Worm (Caenorhabditis elegans) whole organism, young adult: ENCODE measurements around the gene Y37H2A.10.

Source experiments
- B0336.3 ChIP-seq: fragments of 200-800 bp; sonication (Bioruptor generic); IDR thresholded peaks from 2 replicates; pipeline ENCODE4 v1.3.6; 2022; ENCODE audit warnings: missing genetic modification characterization, missing compliant biosample characterization
- C17E4.6 ChIP-seq: fragments of 200-800 bp; sonication (Bioruptor generic); IDR thresholded peaks from 2 replicates; pipeline ENCODE4 v1.3.6; 2022; ENCODE audit warnings: missing genetic modification reagents, missing genetic modification characterization, missing compliant biosample characterization
- F52B5.7 ChIP-seq: sonication (generic microtip); optimal IDR thresholded peaks from 2 replicates; lab custom pipeline; 2016; ENCODE audit warnings: mild to moderate bottlenecking, missing genetic modification characterization, missing compliant biosample characterization
- Y95B8A.8 ChIP-seq: fragments of 200-800 bp; sonication (Bioruptor generic); IDR thresholded peaks from 2 replicates; pipeline ENCODE4 v1.3.6; 2022; ENCODE audit warnings: missing genetic modification reagents, missing genetic modification characterization, missing compliant biosample characterization
- ceh-40 ChIP-seq: fragments of 200-800 bp; sonication (Bioruptor generic); IDR thresholded peaks from 2 replicates; pipeline ENCODE4 v1.3.6; 2022; ENCODE audit warnings: missing genetic modification characterization, missing compliant biosample characterization
- ceh-79 ChIP-seq: sonication (generic microtip); optimal IDR thresholded peaks from 2 replicates; lab custom pipeline; 2017; ENCODE audit warnings: mild to moderate bottlenecking, missing genetic modification characterization, missing compliant biosample characterization
- ekl-4 ChIP-seq: fragments of 200-800 bp; sonication (Bioruptor generic); IDR thresholded peaks from 2 replicates; pipeline ENCODE4 v1.3.6; 2022; ENCODE audit warnings: missing genetic modification reagents, missing genetic modification characterization, missing compliant biosample characterization
- hmg-20 ChIP-seq: fragments of 200-800 bp; sonication (Bioruptor generic); IDR thresholded peaks from 2 replicates; pipeline ENCODE4 v1.3.6; 2022; ENCODE audit warnings: missing genetic modification reagents, missing genetic modification characterization, missing compliant biosample characterization
- let-607 ChIP-seq, 2 experiments: fragments of 200-800 bp in 1 of 2; sonication (Bioruptor generic) in 1 of 2; sonication (generic microtip) in 1 of 2; optimal IDR thresholded peaks; 2 replicates each; lab custom pipeline; 2016 to 2018; ENCODE audit warnings: mild to moderate bottlenecking in 2 of 2, missing compliant biosample characterization in 2 of 2, missing genetic modification characterization in 2 of 2, moderate library complexity in 2 of 2, missing genotype in 1 of 2
- lin-40 ChIP-seq: sonication (generic microtip); optimal IDR thresholded peaks from 2 replicates; lab custom pipeline; 2016; ENCODE audit warnings: missing genetic modification characterization, mild to moderate bottlenecking, missing compliant biosample characterization, missing genotype, missing genetic modification reagents
- lin-54 ChIP-seq: fragments of 200-800 bp; sonication (Bioruptor generic); optimal IDR thresholded peaks from 2 replicates; lab custom pipeline; 2018; ENCODE audit warnings: mild to moderate bottlenecking, missing genetic modification characterization, missing compliant biosample characterization
- lir-1 ChIP-seq: fragments of 200-800 bp; sonication (Bioruptor generic); conservative IDR thresholded peaks from 2 replicates; pipeline ENCODE4 v1.3.6; 2022; ENCODE audit warnings: missing genetic modification reagents, missing genetic modification characterization, missing compliant biosample characterization
- madf-8 ChIP-seq: fragments of 200-800 bp; sonication (Bioruptor generic); conservative IDR thresholded peaks from 2 replicates; pipeline ENCODE4 v1.3.6; 2022; ENCODE audit warnings: missing genetic modification reagents, missing genetic modification characterization, missing compliant biosample characterization
- nfya-1 ChIP-seq: sonication (generic microtip); optimal IDR thresholded peaks from 2 replicates; lab custom pipeline; 2017; ENCODE audit warnings: antibody characterized with exemption, missing compliant biosample characterization, missing genetic modification characterization, borderline replicate concordance; ENCODE audit not compliant: insufficient read depth
- nfya-2 ChIP-seq: fragments of 200-800 bp; sonication (Bioruptor generic); IDR thresholded peaks from 2 replicates; pipeline ENCODE4 v1.3.6; 2022; ENCODE audit warnings: missing genetic modification reagents, missing genetic modification characterization, missing compliant biosample characterization
- nhr-179 ChIP-seq: sonication (generic microtip); optimal IDR thresholded peaks from 2 replicates; lab custom pipeline; 2016; ENCODE audit warnings: mild to moderate bottlenecking, missing genetic modification characterization, missing compliant biosample characterization
- repo-1 ChIP-seq: sonication (generic microtip); optimal IDR thresholded peaks from 2 replicates; lab custom pipeline; 2017; ENCODE audit warnings: mild to moderate bottlenecking, missing genetic modification characterization, missing compliant biosample characterization
- snpc-3.4 ChIP-seq: sonication (generic microtip); optimal IDR thresholded peaks from 2 replicates; lab custom pipeline; 2017; ENCODE audit warnings: missing genetic modification characterization, mild to moderate bottlenecking, missing compliant biosample characterization, antibody characterized with exemption, moderate library complexity, missing genotype, missing genetic modification reagents
- unc-62 ChIP-seq: fragments of 150-350 bp; optimal IDR thresholded peaks from 2 replicates; lab custom pipeline; 2014; ENCODE audit warnings: missing biosample characterization, missing genetic modification reagents, missing genetic modification characterization

The Y37H2A.10 gene

ce11 chrV:18189181-18189580, 50.4 kb downstream of the Y37H2A.10 start, which contains the start of gene clec-246:
TSS of gene clec-246 (plus strand) at chrV:18189481.
- TF ChIP-seq lin-40 (tag; lab: Kevin White, UChicago) (no peak), lir-1 (GFP tag; lab: Robert Waterston, UW) (no peak), madf-8 (GFP tag; lab: Robert Waterston, UW) (no peak), lin-54 (GFP tag; lab: Kevin White, UChicago) (no peak), nhr-179 (no peak), F52B5.7 (tag; lab: Kevin White, UChicago) (no peak), ceh-40 (no peak), nfya-1 (tag; lab: Kevin White, UChicago) (no peak), Y95B8A.8 (GFP tag; lab: Robert Waterston, UW) (no peak), ekl-4 (no peak), hmg-20 (GFP tag; lab: Robert Waterston, UW) (no peak), unc-62 (GFP tag; lab: Kevin White, UChicago) (no peak), C17E4.6 (GFP tag; lab: Robert Waterston, UW) (no peak), ceh-79 (tag; lab: Kevin White, UChicago) (no peak), let-607 (tag; optimal IDR thresholded peaks at IDR 0.05; lab: Kevin White, UChicago) (no peak), nfya-2 (GFP tag; lab: Robert Waterston, UW) (no peak), repo-1 (tag; lab: Kevin White, UChicago) (no peak), B0336.3 (no peak), snpc-3.4 (tag; lab: Kevin White, UChicago) (no peak)
- TF ChIP-seq, all 124 proteins: peak for 0
